Fruit fly (Drosophila melanogaster): Measurements from ENCODE around the gene CLIP-190.

DNA sequence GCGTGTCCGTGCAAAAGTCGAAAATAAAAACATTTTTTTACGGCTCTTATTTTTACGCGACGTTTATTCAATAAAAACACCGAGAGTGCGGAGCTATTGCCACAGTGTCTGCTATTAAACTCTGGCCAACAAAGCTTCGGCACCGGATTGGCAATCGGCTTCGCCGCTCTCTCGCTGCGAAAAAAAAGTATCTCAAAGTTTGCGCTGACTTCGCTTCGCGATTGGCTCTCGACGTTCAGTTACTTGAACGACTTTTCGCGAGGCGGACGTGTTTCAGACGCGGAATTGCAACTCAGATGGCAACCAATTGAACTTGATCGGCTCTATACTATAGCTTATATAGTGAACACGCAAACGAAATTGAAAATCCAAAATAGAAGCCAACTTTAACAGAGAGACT lies 4.6 kb downstream of the CLIP-190 start:
- TF ChIP-seq gl (tag; optimal IDR thresholded peaks at IDR 0.05): peak; percentile 67
- TF ChIP-seq Pif1B (GFP tag; optimal IDR thresholded peaks at IDR 0.05): peak; percentile 45
- TF ChIP-seq Ets98B (GFP tag; IDR thresholded peaks at IDR 0.05): peak; percentile 69

Data from whole organism, pupa.